Worm (Caenorhabditis elegans) whole organism, L4/young adult: ENCODE measurements around the gene sri-32.

Source experiments
- dao-5 ChIP-seq: sonication (generic microtip); optimal IDR thresholded peaks from 2 replicates; lab custom pipeline; 2016; ENCODE audit warnings: missing genotype, missing genetic modification characterization, moderate library complexity, missing compliant biosample characterization
- him-1 ChIP-seq: sonication (generic microtip); optimal IDR thresholded peaks from 2 replicates; lab custom pipeline; 2016; ENCODE audit warnings: missing genotype, missing genetic modification reagents, missing genetic modification characterization, missing compliant biosample characterization

DNA sequence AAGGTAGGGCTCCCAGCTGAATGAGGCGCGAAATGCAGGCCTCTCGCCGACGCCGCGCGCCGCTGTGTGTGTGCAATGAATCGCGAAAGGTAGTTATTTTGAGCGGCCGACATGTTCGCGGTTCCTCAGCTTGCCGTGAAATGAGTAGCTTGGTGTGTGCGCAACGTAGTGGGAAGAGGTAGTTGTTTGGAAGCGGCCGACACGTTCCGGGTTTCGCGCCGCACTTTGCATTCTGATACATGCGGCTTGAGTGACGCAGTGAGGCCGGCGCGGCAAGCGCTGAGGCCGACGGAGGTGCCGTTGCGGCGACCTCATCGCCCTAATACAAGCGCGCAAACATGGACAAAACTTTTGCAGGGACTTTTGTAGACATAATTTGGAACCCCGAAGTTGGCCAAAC is 41.5 kb upstream of the sri-32 start:
- TF ChIP-seq him-1 (tag; lab: Kevin White, UChicago) (no peak), dao-5 (tag; lab: Kevin White, UChicago) (no peak)
